Worm (Caenorhabditis elegans): ENCODE measurements around the gene Y22D7AR.3.
A peak's percentile ranks its signal among the peaks of the same experiment; 100 is the strongest.

Y22D7AR.3 gene

DNA sequence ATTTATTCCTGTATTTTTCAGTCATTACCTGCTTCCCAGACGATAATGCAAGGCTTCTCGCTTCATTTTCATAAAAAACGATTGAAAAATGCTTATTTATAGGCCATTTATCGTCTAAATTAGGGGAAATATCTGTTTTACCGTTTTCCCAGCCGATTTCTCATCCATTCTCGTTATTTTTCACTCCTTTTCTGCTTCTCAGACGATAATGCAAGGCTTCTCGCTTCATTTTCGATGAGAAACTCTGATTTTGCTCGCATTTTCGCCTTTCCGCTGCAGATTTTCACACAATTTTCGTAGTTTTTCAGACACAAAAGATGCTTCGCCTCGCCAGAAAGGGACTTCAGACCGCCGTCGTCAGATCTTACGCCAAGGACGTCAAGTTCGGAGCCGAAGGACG, 46.2 kb downstream of the Y22D7AR.3 start, which contains the start of gene hsp-60:
TSS of gene hsp-60 (plus strand) at position 301 of the 400 bp plus-strand sequence.
- TF ChIP-seq mab-5 (tag; optimal IDR thresholded peaks at IDR 0.05) (no peak), unc-39 (tag; optimal IDR thresholded peaks at IDR 0.05) (no peak), elt-1 (tag; optimal IDR thresholded peaks at IDR 0.05; ENCODE audit: borderline replicate concordance, insufficient read depth) (no peak), nhr-2 (tag; optimal IDR thresholded peaks at IDR 0.05) (no peak), unc-120 (tag; optimal IDR thresholded peaks at IDR 0.05; ENCODE audit: poor library complexity, severe bottlenecking) (no peak), bed-3 (GFP tag; optimal IDR thresholded peaks at IDR 0.05) (no peak), mep-1 (tag; optimal IDR thresholded peaks at IDR 0.05) (no peak), ces-1 (GFP tag; optimal IDR thresholded peaks at IDR 0.05) (no peak), pha-4 (tag; optimal IDR thresholded peaks at IDR 0.05) (no peak), zip-8 (tag; optimal IDR thresholded peaks at IDR 0.05) (no peak), ceh-43 (GFP tag; optimal IDR thresholded peaks at IDR 0.05) (no peak), nhr-12 (tag; optimal IDR thresholded peaks at IDR 0.05) (no peak), flh-1 (GFP tag; optimal IDR thresholded peaks at IDR 0.05) (no peak), sem-2 (GFP tag; optimal IDR thresholded peaks at IDR 0.05) (no peak), M03D4.4 (tag; optimal IDR thresholded peaks at IDR 0.05) (no peak), blmp-1 (tag; optimal IDR thresholded peaks at IDR 0.05) (no peak), ceh-83 (GFP tag; optimal IDR thresholded peaks at IDR 0.05) (no peak), lin-32 (GFP tag; optimal IDR thresholded peaks at IDR 0.05) (no peak), ham-2 (GFP tag; optimal IDR thresholded peaks at IDR 0.05) (no peak)

DNA sequence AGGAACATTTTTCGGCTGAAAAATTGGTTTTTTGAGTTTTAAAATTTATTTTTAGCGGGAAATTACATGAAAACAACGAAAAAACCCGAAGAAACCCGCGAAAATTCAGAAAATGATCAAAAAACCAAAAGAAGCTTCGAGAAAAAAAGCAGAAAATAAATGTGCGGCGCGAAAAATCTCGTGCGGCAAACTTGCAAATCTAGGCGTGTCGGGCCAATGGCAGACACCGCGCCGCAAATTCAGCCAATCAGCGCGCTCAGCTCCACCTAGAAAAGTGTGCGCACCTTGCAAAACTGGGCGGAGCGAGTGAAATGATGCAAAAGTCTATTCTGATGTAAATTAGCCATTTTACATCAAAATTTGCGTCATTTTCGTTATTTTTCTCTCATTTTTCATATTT, 46.7 kb downstream of the Y22D7AR.3 start, which contains the start of gene Y22D7AL.10:
TSS of gene Y22D7AL.10 (minus strand) at position 15 of the 400 bp plus-strand sequence.
- TF ChIP-seq unc-39 (tag; optimal IDR thresholded peaks at IDR 0.05) (peak; percentile 7), bed-3 (GFP tag; optimal IDR thresholded peaks at IDR 0.05) (peak; percentile 77), lin-32 (GFP tag; optimal IDR thresholded peaks at IDR 0.05) (peak; percentile 13), ces-1 (GFP tag; optimal IDR thresholded peaks at IDR 0.05) (peak; percentile 90), cnd-1 (tag; optimal IDR thresholded peaks at IDR 0.05) (peak; percentile 84), ceh-83 (GFP tag; optimal IDR thresholded peaks at IDR 0.05) (peak; percentile 84), sptf-1 (tag; optimal IDR thresholded peaks at IDR 0.05) (peak; percentile 96), mab-5 (tag; optimal IDR thresholded peaks at IDR 0.05) (peak; percentile 88), lsy-2 (tag; optimal IDR thresholded peaks at IDR 0.05) (peak; percentile 94), nhr-2 (tag; optimal IDR thresholded peaks at IDR 0.05) (peak; percentile 61), drap-1 (GFP tag; optimal IDR thresholded peaks at IDR 0.05) (peak; percentile 89), pha-4 (tag; optimal IDR thresholded peaks at IDR 0.05) (peak; percentile 91), nhr-237 (tag; optimal IDR thresholded peaks at IDR 0.05) (peak; percentile 93), tbx-8 (GFP tag; optimal IDR thresholded peaks at IDR 0.05) (peak; percentile 80), mep-1 (tag; optimal IDR thresholded peaks at IDR 0.05) (peak; percentile 97), nhr-76 (tag; optimal IDR thresholded peaks at IDR 0.05) (peak; percentile 74), ham-2 (GFP tag; optimal IDR thresholded peaks at IDR 0.05) (peak; percentile 80), flh-1 (GFP tag; optimal IDR thresholded peaks at IDR 0.05) (peak; percentile 30), unc-62 (GFP tag; optimal IDR thresholded peaks at IDR 0.05) (peak; percentile 49), nhr-28 (tag; optimal IDR thresholded peaks at IDR 0.05) (no peak), sem-2 (GFP tag; optimal IDR thresholded peaks at IDR 0.05) (peak; percentile 65), mls-2 (tag; optimal IDR thresholded peaks at IDR 0.05) (peak; percentile 92), hlh-1 (tag; optimal IDR thresholded peaks at IDR 0.05) (peak; percentile 63), ceh-43 (GFP tag; optimal IDR thresholded peaks at IDR 0.05) (peak; percentile 87), zip-8 (tag; optimal IDR thresholded peaks at IDR 0.05) (no peak), ztf-11 (tag; optimal IDR thresholded peaks at IDR 0.05) (peak; percentile 90), blmp-1 (tag; optimal IDR thresholded peaks at IDR 0.05) (peak; percentile 85), nhr-12 (tag; optimal IDR thresholded peaks at IDR 0.05) (peak; percentile 81), ceh-39 (tag; optimal IDR thresholded peaks at IDR 0.05) (peak; percentile 88), snpc-4 (tag; optimal IDR thresholded peaks at IDR 0.05) (no peak), lin-13 (tag; optimal IDR thresholded peaks at IDR 0.05) (peak; percentile 99), M03D4.4 (tag; optimal IDR thresholded peaks at IDR 0.05) (peak; percentile 90), unc-120 (tag; optimal IDR thresholded peaks at IDR 0.05; ENCODE audit: poor library complexity, severe bottlenecking) (peak; percentile 88), elt-3 (tag; optimal IDR thresholded peaks at IDR 0.05) (no peak), elt-1 (tag; optimal IDR thresholded peaks at IDR 0.05; ENCODE audit: borderline replicate concordance, insufficient read depth) (peak; percentile 62)

DNA sequence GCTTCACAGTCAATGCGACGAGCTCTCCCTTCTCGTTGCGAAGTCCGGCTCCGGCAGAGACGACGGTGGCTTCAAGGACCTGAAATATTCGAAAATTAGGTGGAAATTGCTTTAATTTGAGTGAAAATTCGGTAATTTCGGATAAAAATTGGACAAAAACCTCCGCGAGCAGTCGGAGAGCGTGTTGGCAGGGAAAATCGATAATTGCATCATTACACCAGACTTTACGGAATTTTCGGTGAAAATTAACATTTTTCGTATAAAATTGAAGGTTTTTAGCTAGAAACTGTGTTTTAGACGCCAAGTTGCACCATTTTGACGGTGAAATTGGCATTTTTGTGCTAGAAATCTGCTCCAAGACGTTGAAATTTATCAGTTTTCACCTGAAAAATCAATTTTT, 47.3 kb downstream of the Y22D7AR.3 start:
- TF ChIP-seq nhr-28 (tag; optimal IDR thresholded peaks at IDR 0.05), result no peak

Measured in whole organism, mixed stage, embryonic.